Worm (Caenorhabditis elegans) whole organism, L4 larva: ENCODE measurements around the gene atp-2.
A peak's percentile ranks its signal among the peaks of the same experiment; 100 is the strongest.

Source experiments
- D1046.2 ChIP-seq: fragments of 200-800 bp; sonication (Bioruptor generic); IDR thresholded peaks from 2 replicates; pipeline ENCODE4 v1.3.6; 2022; ENCODE audit warnings: missing genetic modification characterization, missing compliant biosample characterization
- F26F4.8 ChIP-seq: fragments of 200-800 bp; sonication (Bioruptor generic); conservative IDR thresholded peaks from 2 replicates; pipeline ENCODE4 v1.3.6; 2022; ENCODE audit warnings: missing genetic modification characterization, missing compliant biosample characterization
- F37D6.2 ChIP-seq: sonication (generic microtip); optimal IDR thresholded peaks from 2 replicates; lab custom pipeline; 2016; ENCODE audit warnings: mild to moderate bottlenecking, missing genetic modification characterization, missing compliant biosample characterization
- F49E8.2 ChIP-seq: sonication (generic microtip); optimal IDR thresholded peaks from 2 replicates; lab custom pipeline; 2016; ENCODE audit warnings: missing compliant biosample characterization, mild to moderate bottlenecking, missing genetic modification characterization, borderline replicate concordance
- T20F7.1 ChIP-seq: fragments of 200-800 bp; sonication (Bioruptor generic); optimal IDR thresholded peaks from 2 replicates; lab custom pipeline; 2018; ENCODE audit warnings: mild to moderate bottlenecking, missing genetic modification characterization, missing compliant biosample characterization
- T26A8.4 ChIP-seq: fragments of 200-800 bp; sonication (Bioruptor generic); IDR thresholded peaks from 2 replicates; pipeline ENCODE4 v1.3.6; 2022; ENCODE audit warnings: missing genetic modification characterization, missing compliant biosample characterization
- Y48G9A.11 ChIP-seq: fragments of 200-800 bp; sonication (Bioruptor generic); IDR thresholded peaks from 2 replicates; pipeline ENCODE4 v1.3.6; 2022; ENCODE audit warnings: missing genetic modification reagents, missing genetic modification characterization, missing compliant biosample characterization
- Y75B8A.6 ChIP-seq: fragments of 200-800 bp; sonication (Bioruptor generic); IDR thresholded peaks from 2 replicates; pipeline ENCODE4 v1.3.6; 2022; ENCODE audit warnings: missing genetic modification reagents, missing genetic modification characterization, missing compliant biosample characterization
- aha-1 ChIP-seq: fragments of 150-350 bp; peaks from one replicate; lab custom pipeline; 2014; ENCODE audit warnings: missing biosample characterization, missing genetic modification characterization
- ama-1 ChIP-seq: fragments of 150-350 bp; optimal IDR thresholded peaks from 2 replicates; lab custom pipeline; 2014; ENCODE audit warnings: inconsistent platforms, mixed read lengths
- arid-1 ChIP-seq: fragments of 200-800 bp; sonication (Bioruptor generic); conservative IDR thresholded peaks from 2 replicates; pipeline ENCODE4 v1.3.6; 2022; ENCODE audit warnings: missing genetic modification reagents, missing genetic modification characterization, missing compliant biosample characterization
- attf-4 ChIP-seq: sonication (generic microtip); optimal IDR thresholded peaks from 3 replicates; lab custom pipeline; 2017; ENCODE audit warnings: missing biosample characterization, missing genetic modification characterization
- ceh-82 ChIP-seq: sonication (generic microtip); optimal IDR thresholded peaks from 2 replicates; lab custom pipeline; 2017; ENCODE audit warnings: missing biosample characterization, missing genetic modification characterization
- daf-12 ChIP-seq: fragments of 150-350 bp; optimal IDR thresholded peaks from 2 replicates; lab custom pipeline; 2014; ENCODE audit warnings: missing biosample characterization, missing genetic modification reagents, missing genetic modification characterization
- daf-16 ChIP-seq, 3 experiments: sonication (generic microtip); optimal IDR thresholded peaks; 2 replicates each; lab custom pipeline; 2016 to 2017; ENCODE audit warnings: missing genetic modification characterization in 3 of 3, missing genetic modification reagents in 3 of 3, mild to moderate bottlenecking in 2 of 3, missing compliant biosample characterization in 2 of 3, missing biosample characterization in 1 of 3, moderate library complexity in 1 of 3
- dmd-6 ChIP-seq: fragments of 200-800 bp; sonication (Bioruptor generic); IDR thresholded peaks from 2 replicates; pipeline ENCODE4 v1.3.6; 2022; ENCODE audit warnings: missing genetic modification reagents, missing genetic modification characterization, missing compliant biosample characterization
- dmd-8 ChIP-seq: fragments of 200-800 bp; sonication (Bioruptor generic); IDR thresholded peaks from 2 replicates; pipeline ENCODE4 v1.3.6; 2022; ENCODE audit warnings: missing genetic modification characterization, missing compliant biosample characterization
- dve-1 ChIP-seq: sonication (generic microtip); optimal IDR thresholded peaks from 2 replicates; lab custom pipeline; 2017; ENCODE audit warnings: antibody characterized with exemption, mild to moderate bottlenecking, missing genetic modification characterization, missing compliant biosample characterization; ENCODE audit not compliant: insufficient read depth
- fos-1 ChIP-seq: fragments of 150-350 bp; optimal IDR thresholded peaks from 2 replicates; lab custom pipeline; 2014; ENCODE audit warnings: missing biosample characterization, missing genetic modification characterization
- hmg-1.1 ChIP-seq: fragments of 200-800 bp; sonication (Bioruptor generic); IDR thresholded peaks from 2 replicates; pipeline ENCODE4 v1.3.6; 2022; ENCODE audit warnings: missing genetic modification reagents, missing genetic modification characterization, missing compliant biosample characterization
- jun-1 ChIP-seq: fragments of 150-350 bp; optimal IDR thresholded peaks from 2 replicates; lab custom pipeline; 2014; ENCODE audit warnings: missing biosample characterization, missing genetic modification reagents, missing genetic modification characterization
- lim-7 ChIP-seq: fragments of 200-800 bp; sonication (Bioruptor generic); IDR thresholded peaks from 2 replicates; pipeline ENCODE4 v1.3.6; 2022; ENCODE audit warnings: missing genetic modification characterization, missing compliant biosample characterization
- lin-1 ChIP-seq: fragments of 200-800 bp; sonication (Bioruptor generic); IDR thresholded peaks from 2 replicates; pipeline ENCODE4 v1.3.6; 2022; ENCODE audit warnings: missing genetic modification reagents, missing genetic modification characterization, missing compliant biosample characterization
- lin-13 ChIP-seq: fragments of 150-350 bp; optimal IDR thresholded peaks from 2 replicates; lab custom pipeline; 2014; ENCODE audit warnings: missing biosample characterization, missing genetic modification reagents, missing genetic modification characterization
- lin-38 ChIP-seq: fragments of 200-800 bp; sonication (Bioruptor generic); IDR thresholded peaks from 2 replicates; pipeline ENCODE4 v1.3.6; 2022; ENCODE audit warnings: missing genetic modification reagents, missing genetic modification characterization, missing compliant biosample characterization
- lsy-2 ChIP-seq, 2 experiments: fragments of 150-350 bp in 1 of 2; sonication (generic microtip) in 1 of 2; optimal IDR thresholded peaks; 2 replicates each; lab custom pipeline; 2014 to 2017; ENCODE audit warnings: missing biosample characterization in 2 of 2, missing genetic modification characterization in 2 of 2
- madf-9 ChIP-seq: fragments of 200-800 bp; sonication (Bioruptor generic); conservative IDR thresholded peaks from 2 replicates; pipeline ENCODE4 v1.3.6; 2022; ENCODE audit warnings: missing genetic modification reagents, missing genetic modification characterization, missing compliant biosample characterization
- mdt-29 ChIP-seq: fragments of 200-800 bp; sonication (Bioruptor generic); IDR thresholded peaks from 2 replicates; pipeline ENCODE4 v1.3.6; 2022; ENCODE audit warnings: missing genetic modification reagents, missing genetic modification characterization, missing compliant biosample characterization
- mep-1 ChIP-seq: fragments of 150-350 bp; sonication (generic microtip); optimal IDR thresholded peaks from 3 replicates; lab custom pipeline; 2014; ENCODE audit warnings: missing biosample characterization, missing genetic modification characterization
- mes-2 ChIP-seq: sonication (generic microtip); optimal IDR thresholded peaks from 2 replicates; lab custom pipeline; 2016; ENCODE audit warnings: missing genotype, mild to moderate bottlenecking, missing genetic modification characterization, missing compliant biosample characterization; ENCODE audit not compliant: poor library complexity, severe bottlenecking
- mxl-3 ChIP-seq: fragments of 200-800 bp; sonication (Bioruptor generic); optimal IDR thresholded peaks from 2 replicates; lab custom pipeline; 2018; ENCODE audit warnings: mild to moderate bottlenecking, missing genetic modification characterization, missing compliant biosample characterization
- nhr-25 ChIP-seq: sonication (generic microtip); optimal IDR thresholded peaks from 2 replicates; lab custom pipeline; 2017; ENCODE audit warnings: missing genetic modification characterization, mild to moderate bottlenecking, missing compliant biosample characterization, antibody characterized with exemption, moderate library complexity, borderline replicate concordance; ENCODE audit not compliant: insufficient read depth
- nhr-6 ChIP-seq: fragments of 150-350 bp; optimal IDR thresholded peaks from 2 replicates; lab custom pipeline; 2014; ENCODE audit warnings: missing biosample characterization, missing genetic modification characterization
- pha-4 ChIP-seq, 2 experiments: fragments of 150-350 bp in 1 of 2; fragments of 200-800 bp in 1 of 2; sonication (Bioruptor generic) in 1 of 2; IDR thresholded peaks in 1 of 2; optimal IDR thresholded peaks in 1 of 2; 2 replicates each; pipeline versions ENCODE4 v1.3.6 to Lab custom; 2014 to 2022; ENCODE audit warnings: missing genetic modification characterization in 2 of 2, missing genetic modification reagents in 2 of 2, missing biosample characterization in 1 of 2, missing compliant biosample characterization in 1 of 2
- rbr-2 ChIP-seq: sonication (generic microtip); optimal IDR thresholded peaks from 2 replicates; lab custom pipeline; 2016; ENCODE audit warnings: missing genotype, missing genetic modification characterization, missing compliant biosample characterization
- sdz-12 ChIP-seq: fragments of 200-800 bp; sonication (Bioruptor generic); optimal IDR thresholded peaks from 2 replicates; lab custom pipeline; 2018; ENCODE audit warnings: mild to moderate bottlenecking, missing genetic modification characterization, missing compliant biosample characterization
- skn-1 ChIP-seq: fragments of 150-350 bp; optimal IDR thresholded peaks from 2 replicates; lab custom pipeline; 2014; ENCODE audit warnings: missing biosample characterization, missing genetic modification characterization
- snpc-1.2 ChIP-seq: fragments of 200-800 bp; sonication (Bioruptor generic); IDR thresholded peaks from 2 replicates; pipeline ENCODE4 v1.3.6; 2022; ENCODE audit warnings: missing genetic modification reagents, missing genetic modification characterization, missing compliant biosample characterization
- snpc-4 ChIP-seq: fragments of 150-350 bp; optimal IDR thresholded peaks from 2 replicates; lab custom pipeline; 2014; ENCODE audit warnings: missing biosample characterization, missing genetic modification characterization
- spr-3 ChIP-seq: fragments of 200-800 bp; sonication (Bioruptor generic); optimal IDR thresholded peaks from 2 replicates; lab custom pipeline; 2018; ENCODE audit warnings: mild to moderate bottlenecking, missing genetic modification characterization, missing compliant biosample characterization
- tag-97 ChIP-seq: fragments of 200-800 bp; sonication (Bioruptor generic); IDR thresholded peaks from 2 replicates; pipeline ENCODE4 v1.3.6; 2022; ENCODE audit warnings: missing genetic modification characterization, missing compliant biosample characterization
- unc-39 ChIP-seq: sonication (generic microtip); optimal IDR thresholded peaks from 2 replicates; lab custom pipeline; 2017; ENCODE audit warnings: missing biosample characterization, missing genetic modification characterization
- vab-7 ChIP-seq: fragments of 200-800 bp; sonication (Bioruptor generic); IDR thresholded peaks from 2 replicates; pipeline ENCODE4 v1.3.6; 2022; ENCODE audit warnings: missing genetic modification reagents, missing genetic modification characterization, missing compliant biosample characterization
- zfp-2 ChIP-seq: sonication (generic microtip); optimal IDR thresholded peaks from 2 replicates; lab custom pipeline; 2016; ENCODE audit warnings: mild to moderate bottlenecking, missing genetic modification characterization, missing compliant biosample characterization
- zip-11 ChIP-seq: fragments of 200-800 bp; sonication (Bioruptor generic); IDR thresholded peaks from 2 replicates; pipeline ENCODE4 v1.3.6; 2022; ENCODE audit warnings: missing genetic modification characterization, missing compliant biosample characterization
- zip-2 ChIP-seq: fragments of 150-350 bp; optimal IDR thresholded peaks from 2 replicates; lab custom pipeline; 2014; ENCODE audit warnings: missing biosample characterization, missing genetic modification characterization

The atp-2 gene

ce11 chrIII:5268486-5268885 is 40.3 kb downstream of the atp-2 start (continued):
- TF ChIP-seq zip-2 (tag; lab: Kevin White, UChicago): no peak
- no peak for TF ChIP-seq unc-39
- no peak for TF ChIP-seq zfp-2 (tag; lab: Kevin White, UChicago)

ce11 chrIII:5269814-5270213 is 41.6 kb downstream of the atp-2 start, which contains the start of gene ZC395.4:
Gene ZC395.4, plus strand, starts transcription at chrIII:5270114.
- no peak for TF ChIP-seq mdt-29 (GFP tag; lab: Robert Waterston, UW)
- no peak for TF ChIP-seq tag-97 (GFP tag; lab: Robert Waterston, UW)
- no peak for TF ChIP-seq madf-9 (GFP tag; lab: Robert Waterston, UW)
- TF ChIP-seq lin-38 (GFP tag; lab: Robert Waterston, UW): no peak
- TF ChIP-seq snpc-1.2: no peak

ce11 chrIII:5273396-5273857 is 45.2 kb downstream of the atp-2 start, which contains the start of gene ztf-8:
Gene ztf-8, minus strand, starts transcription at chrIII:5273471.
- TF ChIP-seq madf-9 (GFP tag; lab: Robert Waterston, UW) (no peak), dve-1 (tag; lab: Kevin White, UChicago) (peak; percentile 11), zip-11 (no peak), hmg-1.1 (GFP tag; lab: Robert Waterston, UW) (0 out of 2 replicates have a peak, but pooled peaks have one; percentile 21), spr-3 (GFP tag; lab: Kevin White, UChicago) (peak; percentile 10), F49E8.2 (tag; lab: Kevin White, UChicago) (peak; percentile 81), lin-1 (GFP tag; lab: Robert Waterston, UW) (0 out of 2 replicates have a peak, but pooled peaks have one; percentile 36), sdz-12 (GFP tag; lab: Kevin White, UChicago) (no peak), T26A8.4 (GFP tag; lab: Robert Waterston, UW) (peak; percentile 62; the same call in 1 of the 2 replicates), F37D6.2 (tag; lab: Kevin White, UChicago) (no peak), arid-1 (GFP tag; lab: Robert Waterston, UW) (no peak; the same call in 1 of the 2 replicates), lin-13 (GFP tag; lab: Kevin White, UChicago) (no peak), ama-1 (peak; percentile 9), nhr-25 (tag; lab: Kevin White, UChicago) (no peak), aha-1 (tag; lab: Kevin White, UChicago) (peak; percentile 19), mes-2 (tag; lab: Kevin White, UChicago) (no peak), pha-4 (GFP tag; IDR thresholded peaks at IDR 0.05; lab: Robert Waterston, UW) (peak; percentile 43; the same call in 1 of the 2 replicates), pha-4 (tag; optimal IDR thresholded peaks at IDR 0.05; lab: Kevin White, UChicago) (no peak), snpc-4 (tag; lab: Kevin White, UChicago) (no peak), ceh-82 (tag; lab: Kevin White, UChicago) (no peak), lsy-2 (tag; optimal IDR thresholded peaks at IDR 0.05; lab: Kevin White, UChicago) (peak in 1 of 2 experiments; percentile 49), jun-1 (tag; lab: Kevin White, UChicago) (no peak), dmd-8 (no peak), daf-12 (tag; lab: Kevin White, UChicago) (no peak), lim-7 (GFP tag; lab: Robert Waterston, UW) (no peak), lin-38 (GFP tag; lab: Robert Waterston, UW) (peak; percentile 54), Y48G9A.11 (GFP tag; lab: Robert Waterston, UW) (peak; percentile 65; the same call in 1 of the 2 replicates), skn-1 (tag; lab: Kevin White, UChicago) (no peak), dmd-6 (GFP tag; lab: Robert Waterston, UW) (0 out of 2 replicates have a peak, but pooled peaks have one; percentile 6), D1046.2 (no peak), fos-1 (no peak), F26F4.8 (GFP tag; lab: Robert Waterston, UW) (no peak), daf-16 (GFP tag; optimal IDR thresholded peaks at IDR 0.05; lab: Kevin White, UChicago) (no peak), daf-16 (tag; optimal IDR thresholded peaks at IDR 0.05; lab: Kevin White, UChicago) (peak; percentile 0), mxl-3 (no peak), mep-1 (no peak), vab-7 (no peak), Y75B8A.6 (GFP tag; lab: Robert Waterston, UW) (peak; percentile 54; the same call in 1 of the 2 replicates), T20F7.1 (GFP tag; lab: Kevin White, UChicago) (peak; percentile 3), nhr-6 (tag; lab: Kevin White, UChicago) (no peak), attf-4 (tag; lab: Kevin White, UChicago) (no peak), tag-97 (GFP tag; lab: Robert Waterston, UW) (no peak), rbr-2 (tag; lab: Kevin White, UChicago) (no peak)
